Worm (Caenorhabditis elegans) whole organism, late embryonic: ENCODE measurements around the gene gcy-12.

ENCODE experiments used
- F13H6.1 ChIP-seq: sonication (generic microtip); optimal IDR thresholded peaks from 2 replicates; lab custom pipeline; 2016; ENCODE audit warnings: missing genetic modification characterization, missing compliant biosample characterization
- K02D7.2 ChIP-seq: sonication (generic microtip); optimal IDR thresholded peaks from 2 replicates; lab custom pipeline; 2017; ENCODE audit warnings: mild to moderate bottlenecking, missing genetic modification characterization, missing compliant biosample characterization
- Y22D7AL.16 ChIP-seq: sonication (generic microtip); optimal IDR thresholded peaks from 2 replicates; lab custom pipeline; 2016; ENCODE audit warnings: missing genetic modification characterization, missing compliant biosample characterization
- ahr-1 ChIP-seq: sonication (generic microtip); optimal IDR thresholded peaks from 2 replicates; lab custom pipeline; 2016; ENCODE audit warnings: missing genetic modification characterization, missing compliant biosample characterization
- ama-1 ChIP-seq: fragments of 150-350 bp; optimal IDR thresholded peaks from 2 replicates; lab custom pipeline; 2014
- ceh-2 ChIP-seq: sonication (generic microtip); optimal IDR thresholded peaks from 2 replicates; lab custom pipeline; 2016; ENCODE audit warnings: missing genotype, missing genetic modification characterization, missing compliant biosample characterization
- ceh-22 ChIP-seq: sonication (generic microtip); optimal IDR thresholded peaks from 2 replicates; lab custom pipeline; 2017; ENCODE audit warnings: missing biosample characterization, missing genetic modification characterization
- ceh-31 ChIP-seq: sonication (generic microtip); optimal IDR thresholded peaks from 2 replicates; lab custom pipeline; 2016; ENCODE audit warnings: missing genetic modification characterization, missing compliant biosample characterization
- ceh-9 ChIP-seq: sonication (generic microtip); optimal IDR thresholded peaks from 2 replicates; lab custom pipeline; 2016; ENCODE audit warnings: mild to moderate bottlenecking, missing genetic modification characterization, inconsistent platforms, missing compliant biosample characterization
- dve-1 ChIP-seq: sonication (generic microtip); optimal IDR thresholded peaks from 2 replicates; lab custom pipeline; 2017; ENCODE audit warnings: antibody characterized with exemption, mild to moderate bottlenecking, missing genetic modification characterization, missing compliant biosample characterization
- elt-4 ChIP-seq: sonication (generic microtip); optimal IDR thresholded peaks from 2 replicates; lab custom pipeline; 2016; ENCODE audit warnings: missing genetic modification characterization, missing compliant biosample characterization
- ets-4 ChIP-seq: sonication (generic microtip); optimal IDR thresholded peaks from 2 replicates; lab custom pipeline; 2016; ENCODE audit warnings: missing genetic modification characterization, missing compliant biosample characterization
- eyg-1 ChIP-seq: sonication (generic microtip); optimal IDR thresholded peaks from 2 replicates; lab custom pipeline; 2016; ENCODE audit warnings: missing genotype, missing genetic modification characterization, missing compliant biosample characterization
- hlh-13 ChIP-seq: fragments of 200-800 bp; sonication (Bioruptor generic); optimal IDR thresholded peaks from 2 replicates; lab custom pipeline; 2018; ENCODE audit warnings: mild to moderate bottlenecking, missing genetic modification characterization, missing compliant biosample characterization
- hlh-8 ChIP-seq: sonication (generic microtip); optimal IDR thresholded peaks from 2 replicates; lab custom pipeline; 2016; ENCODE audit warnings: missing genotype, missing genetic modification characterization, missing compliant biosample characterization
- lin-11 ChIP-seq: fragments of 200-800 bp; sonication (Bioruptor generic); optimal IDR thresholded peaks from 2 replicates; lab custom pipeline; 2018; ENCODE audit warnings: mild to moderate bottlenecking, missing genetic modification characterization, missing compliant biosample characterization
- mec-3 ChIP-seq: sonication (generic microtip); optimal IDR thresholded peaks from 2 replicates; lab custom pipeline; 2016; ENCODE audit warnings: borderline replicate concordance, missing genetic modification characterization, missing compliant biosample characterization
- nfya-1 ChIP-seq: sonication (generic microtip); optimal IDR thresholded peaks from 2 replicates; lab custom pipeline; 2017; ENCODE audit warnings: missing genetic modification characterization, mild to moderate bottlenecking, missing compliant biosample characterization, antibody characterized with exemption, moderate library complexity
- nhr-232 ChIP-seq: sonication (generic microtip); optimal IDR thresholded peaks from 2 replicates; lab custom pipeline; 2016; ENCODE audit warnings: missing genetic modification characterization, missing compliant biosample characterization
- npax-4 ChIP-seq: sonication (generic microtip); optimal IDR thresholded peaks from 2 replicates; lab custom pipeline; 2016; ENCODE audit warnings: missing genetic modification characterization, missing compliant biosample characterization
- odd-2 ChIP-seq: sonication (generic microtip); optimal IDR thresholded peaks from 2 replicates; lab custom pipeline; 2017; ENCODE audit warnings: antibody characterized with exemption, mild to moderate bottlenecking, missing genetic modification characterization, missing compliant biosample characterization
- pag-3 ChIP-seq: sonication (generic microtip); optimal IDR thresholded peaks from 2 replicates; lab custom pipeline; 2016; ENCODE audit warnings: missing compliant biosample characterization, missing genetic modification characterization, borderline replicate concordance
- pat-9 ChIP-seq: fragments of 200-800 bp; sonication (Bioruptor generic); optimal IDR thresholded peaks from 2 replicates; lab custom pipeline; 2018; ENCODE audit warnings: mild to moderate bottlenecking, missing genetic modification characterization, moderate library complexity, missing compliant biosample characterization
- pax-1 ChIP-seq: fragments of 150-350 bp; optimal IDR thresholded peaks from 2 replicates; lab custom pipeline; 2014; ENCODE audit warnings: missing biosample characterization, missing genetic modification characterization
- pha-2 ChIP-seq: sonication (generic microtip); optimal IDR thresholded peaks from 2 replicates; lab custom pipeline; 2017; ENCODE audit warnings: mild to moderate bottlenecking, missing genetic modification characterization, missing compliant biosample characterization
- pqm-1 ChIP-seq: sonication (generic microtip); optimal IDR thresholded peaks from 2 replicates; lab custom pipeline; 2016; ENCODE audit warnings: missing genetic modification characterization, missing compliant biosample characterization
- rnt-1 ChIP-seq: sonication (generic microtip); optimal IDR thresholded peaks from 2 replicates; lab custom pipeline; 2016; ENCODE audit warnings: missing genetic modification characterization, missing compliant biosample characterization
- sox-4 ChIP-seq: sonication (generic microtip); optimal IDR thresholded peaks from 2 replicates; lab custom pipeline; 2017; ENCODE audit warnings: mild to moderate bottlenecking, missing genetic modification characterization, inconsistent platforms, missing compliant biosample characterization
- syd-9 ChIP-seq: sonication (generic microtip); optimal IDR thresholded peaks from 2 replicates; lab custom pipeline; 2016; ENCODE audit warnings: mild to moderate bottlenecking, missing genetic modification characterization, moderate library complexity, missing compliant biosample characterization
- tbx-2 ChIP-seq: sonication (generic microtip); optimal IDR thresholded peaks from 2 replicates; lab custom pipeline; 2016; ENCODE audit warnings: missing genetic modification characterization, missing compliant biosample characterization
- tbx-7 ChIP-seq: sonication (generic microtip); optimal IDR thresholded peaks from 2 replicates; lab custom pipeline; 2016; ENCODE audit warnings: missing genotype, missing genetic modification characterization, missing compliant biosample characterization
- unc-55 ChIP-seq: sonication (generic microtip); optimal IDR thresholded peaks from 2 replicates; lab custom pipeline; 2017; ENCODE audit warnings: missing biosample characterization, missing genetic modification reagents, missing genetic modification characterization
- unc-86 ChIP-seq: sonication (generic microtip); optimal IDR thresholded peaks from 2 replicates; lab custom pipeline; 2016; ENCODE audit warnings: missing genetic modification characterization, missing compliant biosample characterization
- zip-5 ChIP-seq: sonication (generic microtip); optimal IDR thresholded peaks from 2 replicates; lab custom pipeline; 2016; ENCODE audit warnings: missing genetic modification characterization, missing compliant biosample characterization

gcy-12 gene

ce11 chrII:5297718-5298117 is 14.1 kb upstream of the gcy-12 start:
- TF ChIP-seq tbx-2 (tag; lab: Kevin White, UChicago) = no peak
- TF ChIP-seq nhr-232 (tag; lab: Kevin White, UChicago) = no peak
- no peak for TF ChIP-seq hlh-8 (tag; lab: Kevin White, UChicago)
- TF ChIP-seq Y22D7AL.16 = no peak
- TF ChIP-seq nfya-1 (tag; lab: Kevin White, UChicago) = no peak
- no peak for TF ChIP-seq rnt-1
- no peak for TF ChIP-seq eyg-1 (tag; lab: Kevin White, UChicago)
- TF ChIP-seq hlh-13 (GFP tag; lab: Kevin White, UChicago) = no peak
- TF ChIP-seq zip-5 (tag; lab: Kevin White, UChicago) = no peak
- TF ChIP-seq mec-3 (tag; lab: Kevin White, UChicago) = no peak

ce11 chrII:5301810-5302209 is 10.0 kb upstream of the gcy-12 start:
- no peak for TF ChIP-seq F13H6.1 (tag; lab: Kevin White, UChicago)
- TF ChIP-seq rnt-1 = no peak
- no peak for TF ChIP-seq elt-4
- no peak for TF ChIP-seq npax-4

ce11 chrII:5305121-5305520 is 6.7 kb upstream of the gcy-12 start:
- no peak for TF ChIP-seq unc-55 (GFP tag; lab: Kevin White, UChicago)
- no peak for TF ChIP-seq odd-2 (tag; lab: Kevin White, UChicago)
- TF ChIP-seq F13H6.1 (tag; lab: Kevin White, UChicago) = no peak
- TF ChIP-seq tbx-7 = no peak
- no peak for TF ChIP-seq dve-1 (tag; lab: Kevin White, UChicago)
- no peak for TF ChIP-seq unc-86 (tag; lab: Kevin White, UChicago)
- TF ChIP-seq ets-4 = no peak
- no peak for TF ChIP-seq ceh-9
- no peak for TF ChIP-seq ahr-1 (tag; lab: Kevin White, UChicago)
- no peak for TF ChIP-seq pax-1 (tag; lab: Kevin White, UChicago)
- no peak for TF ChIP-seq pqm-1 (tag; lab: Kevin White, UChicago)
- TF ChIP-seq sox-4 = no peak
- no peak for TF ChIP-seq pat-9 (tag; lab: Kevin White, UChicago)

- TF ChIP-seq ama-1 (lab: Kevin White, UChicago) (no peak), mec-3 (tag; lab: Kevin White, UChicago) (no peak), ceh-2 (no peak), ceh-22 (no peak), nfya-1 (tag; lab: Kevin White, UChicago) (no peak), K02D7.2 (tag; lab: Kevin White, UChicago) (no peak), pha-2 (tag; lab: Kevin White, UChicago) (no peak), zip-5 (tag; lab: Kevin White, UChicago) (no peak), ceh-31 (tag; lab: Kevin White, UChicago) (no peak), unc-86 (tag; lab: Kevin White, UChicago) (no peak), hlh-8 (tag; lab: Kevin White, UChicago) (no peak)
These were observed 5.6 kb upstream of the gcy-12 start for ce11 chrII:5306197-5306596.

- TF ChIP-seq ahr-1 (tag; lab: Kevin White, UChicago) (no peak), syd-9 (tag; lab: Kevin White, UChicago) (no peak), pag-3 (tag; lab: Kevin White, UChicago) (no peak), sox-4 (no peak), ceh-22 (no peak), npax-4 (no peak), elt-4 (no peak), lin-11 (tag; lab: Kevin White, UChicago) (no peak), ama-1 (lab: Kevin White, UChicago) (no peak), pax-1 (tag; lab: Kevin White, UChicago) (no peak)
These were observed 4.6 kb upstream of the gcy-12 start for ce11 chrII:5307203-5307602.
